Worm (Caenorhabditis elegans) whole organism, L4 larva: ENCODE measurements around the gene E04F6.9.

ENCODE experiments used
- ZK546.5 ChIP-seq, 2 experiments: sonication (generic microtip); optimal IDR thresholded peaks; 2 replicates each; lab custom pipeline; 2017; ENCODE audit warnings: missing biosample characterization in 2 of 2, missing genetic modification characterization in 2 of 2
- daf-16 ChIP-seq, 3 experiments: sonication (generic microtip); optimal IDR thresholded peaks; 2 replicates each; lab custom pipeline; 2016 to 2017; ENCODE audit warnings: missing genetic modification characterization in 3 of 3, missing genetic modification reagents in 3 of 3, mild to moderate bottlenecking in 2 of 3, missing compliant biosample characterization in 2 of 3, missing biosample characterization in 1 of 3, moderate library complexity in 1 of 3
- daf-8 ChIP-seq: fragments of 200-800 bp; sonication (Bioruptor generic); IDR thresholded peaks from 2 replicates; pipeline ENCODE4 v1.3.6; 2022; ENCODE audit warnings: missing genetic modification characterization, missing compliant biosample characterization
- dmd-6 ChIP-seq: fragments of 200-800 bp; sonication (Bioruptor generic); IDR thresholded peaks from 2 replicates; pipeline ENCODE4 v1.3.6; 2022; ENCODE audit warnings: missing genetic modification reagents, missing genetic modification characterization, missing compliant biosample characterization
- duxl-1 ChIP-seq: sonication (generic microtip); optimal IDR thresholded peaks from 2 replicates; lab custom pipeline; 2016; ENCODE audit warnings: mild to moderate bottlenecking, missing genetic modification characterization, moderate library complexity, missing compliant biosample characterization; ENCODE audit not compliant: poor library complexity
- dve-1 ChIP-seq: sonication (generic microtip); optimal IDR thresholded peaks from 2 replicates; lab custom pipeline; 2017; ENCODE audit warnings: antibody characterized with exemption, mild to moderate bottlenecking, missing genetic modification characterization, missing compliant biosample characterization; ENCODE audit not compliant: insufficient read depth
- egl-27 ChIP-seq: sonication (generic microtip); optimal IDR thresholded peaks from 3 replicates; lab custom pipeline; 2017; ENCODE audit warnings: missing biosample characterization, missing genetic modification reagents, missing genetic modification characterization
- fkh-10 ChIP-seq: fragments of 150-350 bp; optimal IDR thresholded peaks from 2 replicates; lab custom pipeline; 2014; ENCODE audit warnings: missing biosample characterization, missing genetic modification reagents, missing genetic modification characterization
- fos-1 ChIP-seq: fragments of 150-350 bp; optimal IDR thresholded peaks from 2 replicates; lab custom pipeline; 2014; ENCODE audit warnings: missing biosample characterization, missing genetic modification characterization
- hlh-30 ChIP-seq: sonication (generic microtip); optimal IDR thresholded peaks from 2 replicates; lab custom pipeline; 2017; ENCODE audit warnings: antibody characterized with exemption, mild to moderate bottlenecking, missing genetic modification characterization, missing compliant biosample characterization; ENCODE audit not compliant: insufficient read depth
- lin-13 ChIP-seq: fragments of 150-350 bp; optimal IDR thresholded peaks from 2 replicates; lab custom pipeline; 2014; ENCODE audit warnings: missing biosample characterization, missing genetic modification reagents, missing genetic modification characterization
- lin-15B ChIP-seq: fragments of 150-350 bp; sonication (generic microtip); optimal IDR thresholded peaks from 3 replicates; lab custom pipeline; 2014; ENCODE audit warnings: missing biosample characterization, missing genetic modification characterization
- madf-5 ChIP-seq, 2 experiments: fragments of 200-800 bp; sonication (Bioruptor generic); IDR thresholded peaks; 2 replicates each; pipeline ENCODE4 v1.3.6; 2022; ENCODE audit warnings: missing compliant biosample characterization in 2 of 2, missing genetic modification characterization in 2 of 2
- mes-2 ChIP-seq: sonication (generic microtip); optimal IDR thresholded peaks from 2 replicates; lab custom pipeline; 2016; ENCODE audit warnings: missing genotype, mild to moderate bottlenecking, missing genetic modification characterization, missing compliant biosample characterization; ENCODE audit not compliant: poor library complexity, severe bottlenecking
- nhr-102 ChIP-seq: sonication (generic microtip); optimal IDR thresholded peaks from 2 replicates; lab custom pipeline; 2016; ENCODE audit warnings: mild to moderate bottlenecking, missing genetic modification characterization, moderate library complexity, missing compliant biosample characterization
- nhr-11 ChIP-seq: fragments of 150-350 bp; optimal IDR thresholded peaks from 2 replicates; lab custom pipeline; 2014; ENCODE audit warnings: missing biosample characterization, missing genetic modification characterization
- nhr-48 ChIP-seq: sonication (generic microtip); optimal IDR thresholded peaks from 2 replicates; lab custom pipeline; 2016; ENCODE audit warnings: mild to moderate bottlenecking, missing genetic modification characterization, missing compliant biosample characterization
- nhr-76 ChIP-seq: fragments of 150-350 bp; optimal IDR thresholded peaks from 2 replicates; lab custom pipeline; 2014; ENCODE audit warnings: missing biosample characterization, missing genetic modification characterization
- pha-4 ChIP-seq, 2 experiments: fragments of 150-350 bp in 1 of 2; fragments of 200-800 bp in 1 of 2; sonication (Bioruptor generic) in 1 of 2; IDR thresholded peaks in 1 of 2; optimal IDR thresholded peaks in 1 of 2; 2 replicates each; pipeline versions ENCODE4 v1.3.6 to Lab custom; 2014 to 2022; ENCODE audit warnings: missing genetic modification characterization in 2 of 2, missing genetic modification reagents in 2 of 2, missing biosample characterization in 1 of 2, missing compliant biosample characterization in 1 of 2
- pqm-1 ChIP-seq: sonication (generic microtip); optimal IDR thresholded peaks from 2 replicates; lab custom pipeline; 2017; ENCODE audit warnings: missing biosample characterization, missing genetic modification characterization
- saeg-2 ChIP-seq: fragments of 200-800 bp; sonication (Bioruptor generic); IDR thresholded peaks from 2 replicates; pipeline ENCODE4 v1.3.6; 2022; ENCODE audit warnings: missing genetic modification reagents, missing genetic modification characterization, missing compliant biosample characterization
- snpc-1.2 ChIP-seq: fragments of 200-800 bp; sonication (Bioruptor generic); IDR thresholded peaks from 2 replicates; pipeline ENCODE4 v1.3.6; 2022; ENCODE audit warnings: missing genetic modification reagents, missing genetic modification characterization, missing compliant biosample characterization
- spr-3 ChIP-seq: fragments of 200-800 bp; sonication (Bioruptor generic); optimal IDR thresholded peaks from 2 replicates; lab custom pipeline; 2018; ENCODE audit warnings: mild to moderate bottlenecking, missing genetic modification characterization, missing compliant biosample characterization
- unc-62 ChIP-seq, 3 experiments: fragments of 150-350 bp in 1 of 3; sonication (generic microtip); optimal IDR thresholded peaks in 2 of 3; peaks in 1 of 3; 1 replicate in 1 of 3; 2 replicates in 2 of 3; lab custom pipeline; 2014 to 2017; ENCODE audit warnings: missing biosample characterization in 3 of 3, missing genetic modification characterization in 3 of 3, missing genetic modification reagents in 3 of 3, missing genotype in 1 of 3
- zip-11 ChIP-seq: fragments of 200-800 bp; sonication (Bioruptor generic); IDR thresholded peaks from 2 replicates; pipeline ENCODE4 v1.3.6; 2022; ENCODE audit warnings: missing genetic modification characterization, missing compliant biosample characterization
- ztf-7 ChIP-seq: fragments of 150-350 bp; optimal IDR thresholded peaks from 2 replicates; lab custom pipeline; 2014; ENCODE audit warnings: missing biosample characterization, missing genetic modification characterization

The E04F6.9 gene

ce11 chrII:7166768-7167167 is 45.2 kb downstream of the E04F6.9 start (continued):
- TF ChIP-seq pha-4 (GFP tag; IDR thresholded peaks at IDR 0.05; lab: Robert Waterston, UW) = no peak
- no peak for TF ChIP-seq pha-4 (tag; optimal IDR thresholded peaks at IDR 0.05; lab: Kevin White, UChicago)
- peak; percentile 12 for TF ChIP-seq nhr-48
- no peak for TF ChIP-seq zip-11
- TF ChIP-seq hlh-30 (tag; lab: Kevin White, UChicago) = no peak
- no peak for TF ChIP-seq ZK546.5 (tag; optimal IDR thresholded peaks at IDR 0.05; lab: Kevin White, UChicago)
- TF ChIP-seq lin-13 (GFP tag; lab: Kevin White, UChicago) = no peak
- TF ChIP-seq mes-2 (tag; lab: Kevin White, UChicago) = no peak
- no peak for TF ChIP-seq duxl-1
- TF ChIP-seq daf-8 (GFP tag; lab: Robert Waterston, UW) = no peak
- no peak for TF ChIP-seq ztf-7 (tag; lab: Kevin White, UChicago)
- no peak for TF ChIP-seq snpc-1.2 (GFP tag; lab: Robert Waterston, UW)
- TF ChIP-seq fkh-10 (GFP tag; lab: Kevin White, UChicago) = no peak
- TF ChIP-seq madf-5 (GFP tag; IDR thresholded peaks at IDR 0.05; lab: Robert Waterston, UW) = no peak
- TF ChIP-seq egl-27 (tag; lab: Kevin White, UChicago) = no peak
- TF ChIP-seq lin-15B = no peak
- TF ChIP-seq nhr-11 (tag; lab: Kevin White, UChicago) = no peak
- no peak for TF ChIP-seq saeg-2 (GFP tag; lab: Robert Waterston, UW)
- TF ChIP-seq spr-3 (GFP tag; lab: Kevin White, UChicago) = no peak
- peak; percentile 92 for TF ChIP-seq pqm-1 (tag; lab: Kevin White, UChicago)
- peak; percentile 91 for TF ChIP-seq dmd-6
- peak; percentile 46 for TF ChIP-seq nhr-102 (tag; lab: Kevin White, UChicago)
- TF ChIP-seq dve-1 = peak; percentile 80
- no peak for TF ChIP-seq daf-16 (GFP tag; optimal IDR thresholded peaks at IDR 0.05; lab: Kevin White, UChicago)
- TF ChIP-seq daf-16 (tag; optimal IDR thresholded peaks at IDR 0.05; lab: Kevin White, UChicago) = peak; percentile 65
- TF ChIP-seq fos-1 (tag; lab: Kevin White, UChicago) = no peak

DNA sequence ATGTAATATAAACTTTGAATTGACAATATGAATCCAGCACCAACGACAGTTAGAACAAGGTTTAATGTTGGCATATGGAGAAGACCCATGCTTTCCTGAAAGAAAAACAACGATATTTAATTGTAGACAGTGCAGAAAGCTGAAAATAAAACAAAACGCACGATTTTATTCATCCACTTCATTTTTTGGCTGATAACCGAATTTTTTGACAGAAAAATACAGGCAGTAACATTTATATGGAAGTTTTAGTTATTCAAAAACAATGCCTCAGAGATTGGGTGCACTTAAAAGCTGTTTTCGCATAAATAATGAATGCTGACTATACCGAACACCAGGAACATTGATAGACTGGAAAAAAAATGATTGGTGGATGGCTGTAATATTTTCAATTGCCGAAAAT is 46.2 kb downstream of the E04F6.9 start, which contains the start of gene mfsd-13.2:
Gene mfsd-13.2, minus strand, starts transcription at position 101 of the 400 bp plus-strand sequence.
- TF ChIP-seq nhr-76 = no peak
- peak in 1 of 2 experiments; percentile 76 for TF ChIP-seq unc-62 (GFP tag; optimal IDR thresholded peaks at IDR 0.05 in 1 of 2; lab: Kevin White, UChicago)
- no peak for TF ChIP-seq unc-62 (tag; optimal IDR thresholded peaks at IDR 0.05; lab: Kevin White, UChicago)
